Worm (Caenorhabditis elegans) whole organism, mixed stage, embryonic: Measurements from ENCODE around the gene arv-1.

ENCODE experiments used
- ces-1 ChIP-seq: fragments of 150-350 bp; optimal IDR thresholded peaks from 2 replicates; lab custom pipeline; 2014; ENCODE audit warnings: missing biosample characterization, missing genetic modification reagents, missing genetic modification characterization
- lsy-2 ChIP-seq: fragments of 150-350 bp; optimal IDR thresholded peaks from 2 replicates; lab custom pipeline; 2014; ENCODE audit warnings: missing biosample characterization, missing genetic modification characterization
- nhr-76 ChIP-seq: sonication (generic microtip); optimal IDR thresholded peaks from 2 replicates; lab custom pipeline; 2017; ENCODE audit warnings: missing biosample characterization, missing genetic modification characterization
- snpc-4 ChIP-seq: fragments of 150-350 bp; optimal IDR thresholded peaks from 2 replicates; lab custom pipeline; 2014; ENCODE audit warnings: missing biosample characterization, missing genetic modification characterization
- ztf-11 ChIP-seq: fragments of 150-350 bp; optimal IDR thresholded peaks from 2 replicates; lab custom pipeline; 2014; ENCODE audit warnings: missing biosample characterization, missing genetic modification characterization

- TF ChIP-seq nhr-76 (tag; lab: Kevin White, UChicago) = no peak
- TF ChIP-seq snpc-4 (tag; lab: Kevin White, UChicago) = no peak
- TF ChIP-seq ces-1 = peak; percentile 79
- peak; percentile 71 for TF ChIP-seq ztf-11 (tag; lab: Kevin White, UChicago)
- TF ChIP-seq lsy-2 (tag; lab: Kevin White, UChicago) = peak; percentile 62
These were observed 47.9 kb upstream of the arv-1 start, which contains the start of gene atad-3 for ce11 chrII:10248355-10249041.
